Fruit fly (Drosophila melanogaster) whole organism, embryonic: ENCODE data around the gene rogdi.

Experiments
- Atf-2 ChIP-seq: fragments of 200-800 bp; sonication (Bioruptor generic); optimal IDR thresholded peaks from 2 replicates; lab custom pipeline; 2016; ENCODE audit warnings: missing biosample characterization, missing genetic modification characterization
- Bgb ChIP-seq: fragments of 200-800 bp; sonication (Bioruptor generic); IDR thresholded peaks from 2 replicates; pipeline ENCODE4 v1.3.6; 2022; ENCODE audit warnings: missing biosample characterization, missing genetic modification characterization; ENCODE audit not compliant: partially characterized antibody
- CG10321 ChIP-seq: fragments of 200-800 bp; sonication (Bioruptor generic); IDR thresholded peaks from 2 replicates; pipeline ENCODE4 v1.3.6; 2022; ENCODE audit warnings: missing biosample characterization, missing genetic modification characterization
- CG10654 ChIP-seq: fragments of 200-800 bp; sonication (Bioruptor generic); optimal IDR thresholded peaks from 2 replicates; lab custom pipeline; 2016; ENCODE audit warnings: missing biosample characterization, missing genetic modification characterization
- CG11560 ChIP-seq: fragments of 200-800 bp; sonication (Bioruptor generic); IDR thresholded peaks from 3 replicates; pipeline ENCODE4 v1.3.6; 2022; ENCODE audit warnings: missing biosample characterization, missing genetic modification characterization
- CG12104 ChIP-seq: fragments of 200-800 bp; sonication (Bioruptor generic); optimal IDR thresholded peaks from 3 replicates; lab custom pipeline; 2016; ENCODE audit warnings: missing biosample characterization, missing genetic modification characterization
- CG13775 ChIP-seq: fragments of 200-800 bp; sonication (Bioruptor generic); optimal IDR thresholded peaks from 3 replicates; lab custom pipeline; 2017; ENCODE audit warnings: missing biosample characterization, mild to moderate bottlenecking, missing genetic modification characterization
- CG1647 ChIP-seq: fragments of 200-800 bp; sonication (Bioruptor generic); optimal IDR thresholded peaks from 3 replicates; lab custom pipeline; 2016; ENCODE audit warnings: missing biosample characterization, missing genetic modification characterization
- CG16813 ChIP-seq: fragments of 200-800 bp; sonication (Bioruptor generic); IDR thresholded peaks from 3 replicates; pipeline ENCODE4 v1.3.6; 2022; ENCODE audit warnings: missing biosample characterization, missing genetic modification characterization; ENCODE audit not compliant: partially characterized antibody
- CG17361 ChIP-seq: fragments of 200-800 bp; sonication (Bioruptor generic); IDR thresholded peaks from 3 replicates; pipeline ENCODE4 v1.3.6; 2022; ENCODE audit warnings: missing biosample characterization, missing genetic modification characterization
- CG17385 ChIP-seq: fragments of 200-800 bp; sonication (Bioruptor generic); optimal IDR thresholded peaks from 3 replicates; lab custom pipeline; 2018; ENCODE audit warnings: missing biosample characterization, mild to moderate bottlenecking, missing genetic modification characterization
- CG18619 ChIP-seq: fragments of 200-800 bp; sonication (Bioruptor generic); optimal IDR thresholded peaks from 3 replicates; lab custom pipeline; 2017; ENCODE audit warnings: missing biosample characterization, mild to moderate bottlenecking, missing genetic modification characterization
- CG2116 ChIP-seq: fragments of 200-800 bp; sonication (Bioruptor generic); optimal IDR thresholded peaks from 3 replicates; lab custom pipeline; 2018; ENCODE audit warnings: missing biosample characterization, mild to moderate bottlenecking, missing genetic modification characterization
- CG30020 ChIP-seq: fragments of 200-800 bp; optimal IDR thresholded peaks from 2 replicates; lab custom pipeline; 2019; ENCODE audit warnings: missing biosample characterization, mild to moderate bottlenecking, missing genetic modification characterization, moderate library complexity
- CG3726 ChIP-seq: fragments of 200-800 bp; sonication (Bioruptor generic); IDR thresholded peaks from 3 replicates; pipeline ENCODE4, ENCODE4 v1.3.6; 2022; ENCODE audit warnings: missing biosample characterization, missing genetic modification characterization
- CG4820 ChIP-seq: fragments of 200-800 bp; sonication (Bioruptor generic); optimal IDR thresholded peaks from 3 replicates; lab custom pipeline; 2016; ENCODE audit warnings: missing biosample characterization, missing genetic modification characterization
- CG6272 ChIP-seq: fragments of 200-800 bp; sonication (Bioruptor generic); IDR thresholded peaks from 2 replicates; pipeline ENCODE4 v1.3.6; 2022; ENCODE audit warnings: missing biosample characterization, missing genetic modification characterization
- CG6791 ChIP-seq: fragments of 200-800 bp; sonication (Bioruptor generic); IDR thresholded peaks from 3 replicates; pipeline ENCODE4 v1.3.6; 2022; ENCODE audit warnings: missing biosample characterization, missing genetic modification characterization; ENCODE audit not compliant: partially characterized antibody
- CG9727 ChIP-seq: fragments of 200-800 bp; sonication (Bioruptor generic); optimal IDR thresholded peaks from 3 replicates; lab custom pipeline; 2017; ENCODE audit warnings: missing biosample characterization, mild to moderate bottlenecking, missing genetic modification characterization
- CG9876 ChIP-seq: fragments of 200-800 bp; sonication (Bioruptor generic); optimal IDR thresholded peaks from 2 replicates; lab custom pipeline; 2016; ENCODE audit warnings: missing biosample characterization, missing genetic modification characterization
- CHES-1-like ChIP-seq: fragments of 200-800 bp; sonication (Bioruptor generic); optimal IDR thresholded peaks from 2 replicates; lab custom pipeline; 2016; ENCODE audit warnings: missing biosample characterization, missing genetic modification characterization
- Dfd ChIP-seq, 2 experiments: fragments of >200 bp; optimal IDR thresholded peaks; 2 replicates each; lab custom pipeline; 2017; ENCODE audit warnings: missing biosample characterization in 2 of 2, missing genetic modification characterization in 2 of 2
- Doc2 ChIP-seq: fragments of 200-800 bp; sonication (Bioruptor generic); IDR thresholded peaks from 2 replicates; pipeline ENCODE4 v1.3.6; 2022; ENCODE audit warnings: missing biosample characterization, missing genetic modification characterization
- Doc3 ChIP-seq: fragments of 200-800 bp; sonication (Bioruptor generic); IDR thresholded peaks from 3 replicates; pipeline ENCODE4 v1.3.6; 2022; ENCODE audit warnings: missing biosample characterization, missing genetic modification characterization; ENCODE audit not compliant: partially characterized antibody
- Dp ChIP-seq: fragments of 200-800 bp; sonication (Bioruptor generic); optimal IDR thresholded peaks from 2 replicates; lab custom pipeline; 2018; ENCODE audit warnings: missing biosample characterization, mild to moderate bottlenecking, missing genetic modification characterization, moderate library complexity
- Dref ChIP-seq: fragments of 200-800 bp; sonication (Bioruptor generic); IDR thresholded peaks from 2 replicates; pipeline ENCODE4 v1.3.6; 2022; ENCODE audit warnings: missing biosample characterization, missing genetic modification characterization
- E2f2 ChIP-seq: fragments of 200-800 bp; sonication (Bioruptor generic); IDR thresholded peaks from 2 replicates; pipeline ENCODE4 v1.3.6; 2022; ENCODE audit warnings: missing biosample characterization, missing genetic modification characterization
- Gsc ChIP-seq: fragments of 200-800 bp; sonication (Bioruptor generic); IDR thresholded peaks from 2 replicates; pipeline ENCODE4 v1.3.6; 2022; ENCODE audit warnings: missing biosample characterization, missing genetic modification characterization
- H2.0 ChIP-seq: fragments of 200-800 bp; sonication (Bioruptor generic); IDR thresholded peaks from 2 replicates; pipeline ENCODE4 v1.3.6; 2022; ENCODE audit warnings: missing biosample characterization, missing genetic modification characterization
- Lhr ChIP-seq: fragments of 200-800 bp; sonication (Bioruptor generic); optimal IDR thresholded peaks from 3 replicates; lab custom pipeline; 2017; ENCODE audit warnings: mild to moderate bottlenecking, missing biosample characterization, missing genetic modification reagents, missing genetic modification characterization
- Lim3 ChIP-seq: fragments of 200-800 bp; sonication (Bioruptor generic); IDR thresholded peaks from 2 replicates; pipeline ENCODE4 v1.3.6; 2022; ENCODE audit warnings: missing biosample characterization, missing genetic modification characterization
- Scr ChIP-seq: fragments of 200-800 bp; sonication (Bioruptor generic); IDR thresholded peaks from 2 replicates; pipeline ENCODE4 v1.3.6; 2022; ENCODE audit warnings: missing biosample characterization, missing genetic modification characterization; ENCODE audit not compliant: partially characterized antibody
- Side ChIP-seq: fragments of 200-800 bp; sonication (Bioruptor generic); optimal IDR thresholded peaks from 2 replicates; lab custom pipeline; 2016; ENCODE audit warnings: missing biosample characterization, missing genetic modification characterization
- Sox100B ChIP-seq: fragments of 200-800 bp; sonication (Bioruptor generic); optimal IDR thresholded peaks from 3 replicates; lab custom pipeline; 2018; ENCODE audit warnings: missing biosample characterization, mild to moderate bottlenecking, missing genetic modification characterization
- Ssrp ChIP-seq: fragments of 200-800 bp; sonication (Bioruptor generic); optimal IDR thresholded peaks from 2 replicates; lab custom pipeline; 2018; ENCODE audit warnings: missing biosample characterization, mild to moderate bottlenecking, missing genetic modification characterization, moderate library complexity
- abd-A ChIP-seq: fragments of 200-800 bp; sonication (Bioruptor generic); optimal IDR thresholded peaks from 3 replicates; lab custom pipeline; 2019; ENCODE audit warnings: missing biosample characterization, mild to moderate bottlenecking, missing genetic modification characterization, moderate library complexity
- amos ChIP-seq: fragments of 200-800 bp; sonication (Bioruptor generic); IDR thresholded peaks from 2 replicates; pipeline ENCODE4 v1.3.6; 2022; ENCODE audit warnings: missing biosample characterization, missing genetic modification characterization; ENCODE audit not compliant: partially characterized antibody
- ara ChIP-seq: fragments of 200-800 bp; sonication (Bioruptor generic); IDR thresholded peaks from 2 replicates; pipeline ENCODE4 v1.3.6; 2022; ENCODE audit warnings: missing biosample characterization, missing genetic modification characterization
- ato ChIP-seq: fragments of 200-800 bp; sonication (Bioruptor generic); IDR thresholded peaks from 2 replicates; pipeline ENCODE4 v1.3.6; 2022; ENCODE audit warnings: missing biosample characterization, missing genetic modification characterization; ENCODE audit not compliant: partially characterized antibody
- chn ChIP-seq: fragments of 200-800 bp; sonication (Bioruptor generic); optimal IDR thresholded peaks from 2 replicates; lab custom pipeline; 2016; ENCODE audit warnings: missing biosample characterization, missing genetic modification characterization
- hbn ChIP-seq: fragments of 200-800 bp; sonication (Bioruptor generic); IDR thresholded peaks from 2 replicates; pipeline ENCODE4 v1.3.6; 2022; ENCODE audit warnings: missing biosample characterization, missing genetic modification characterization; ENCODE audit not compliant: partially characterized antibody
- her ChIP-seq: fragments of 200-800 bp; sonication (Bioruptor generic); optimal IDR thresholded peaks from 2 replicates; lab custom pipeline; 2016; ENCODE audit warnings: missing biosample characterization, missing genetic modification characterization
- oc ChIP-seq: fragments of 200-800 bp; sonication (Bioruptor generic); optimal IDR thresholded peaks from 2 replicates; lab custom pipeline; 2018; ENCODE audit warnings: missing biosample characterization, mild to moderate bottlenecking, missing genetic modification characterization, moderate library complexity
- peb ChIP-seq: fragments of 200-800 bp; sonication (Bioruptor generic); IDR thresholded peaks from 2 replicates; pipeline ENCODE4 v1.3.6; 2022; ENCODE audit warnings: missing biosample characterization, missing genetic modification characterization
- pzg ChIP-seq: fragments of 200-800 bp; sonication (Bioruptor generic); optimal IDR thresholded peaks from 3 replicates; lab custom pipeline; 2018; ENCODE audit warnings: missing biosample characterization, mild to moderate bottlenecking, missing genetic modification characterization, moderate library complexity
- schlank ChIP-seq: fragments of 200-800 bp; sonication (Bioruptor generic); optimal IDR thresholded peaks from 2 replicates; lab custom pipeline; 2018; ENCODE audit warnings: missing biosample characterization, mild to moderate bottlenecking, missing genetic modification characterization
- slp2 ChIP-seq: fragments of 200-800 bp; sonication (Bioruptor generic); optimal IDR thresholded peaks from 2 replicates; lab custom pipeline; 2016; ENCODE audit warnings: missing biosample characterization, missing genetic modification characterization
- sna ChIP-seq: fragments of 200-800 bp; sonication (Bioruptor generic); IDR thresholded peaks from 2 replicates; pipeline ENCODE4 v1.3.6; 2022; ENCODE audit warnings: missing biosample characterization, missing genetic modification characterization; ENCODE audit not compliant: partially characterized antibody
- sr ChIP-seq: fragments of 200-800 bp; sonication (Bioruptor generic); IDR thresholded peaks from 3 replicates; pipeline ENCODE4 v1.3.6; 2022; ENCODE audit warnings: missing biosample characterization, missing genetic modification characterization
- tna ChIP-seq: fragments of 200-800 bp; sonication (Bioruptor generic); IDR thresholded peaks from 2 replicates; pipeline ENCODE4 v1.3.6; 2022; ENCODE audit warnings: missing biosample characterization, missing genetic modification characterization; ENCODE audit not compliant: partially characterized antibody
- vvl ChIP-seq: fragments of 200-800 bp; sonication (Bioruptor generic); IDR thresholded peaks from 2 replicates; pipeline ENCODE4 v1.3.6; 2022; ENCODE audit warnings: missing biosample characterization, missing genetic modification characterization

rogdi gene

DNA sequence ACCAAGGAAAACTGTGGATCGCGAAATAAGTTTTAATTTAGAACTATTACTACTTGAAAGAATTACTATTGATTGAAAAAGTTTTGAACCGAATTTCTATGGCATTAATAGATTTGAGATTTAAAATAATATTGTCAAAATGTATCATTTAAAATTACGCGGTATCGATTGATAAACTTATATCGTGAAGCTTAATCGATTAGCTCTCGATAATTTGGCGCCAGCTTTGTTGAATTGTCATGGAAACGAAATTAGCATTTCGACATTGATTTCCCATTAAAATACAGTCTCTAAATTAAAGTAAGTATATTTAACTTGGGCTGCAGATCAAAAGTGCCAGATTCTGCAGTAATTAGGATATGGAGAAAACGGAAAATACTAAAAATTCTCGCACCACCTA is 22.0 kb upstream of the rogdi start, which contains the start of gene CG7730 (continued):
- TF ChIP-seq slp2 (GFP tag; lab: Kevin White, UChicago) (no peak), CG17361 (no peak), CG9876 (GFP tag; lab: Kevin White, UChicago) (no peak), vvl (GFP tag; lab: Robert Waterston, UW) (no peak), Side (no peak), CG6272 (no peak), Dref (peak; percentile 61), Gsc (no peak), oc (tag; lab: Kevin White, UChicago) (no peak), Lhr (GFP tag; lab: Kevin White, UChicago) (no peak), Sox100B (GFP tag; lab: Kevin White, UChicago) (no peak), CG1647 (no peak), her (no peak), CG11560 (no peak), Scr (GFP tag; lab: Robert Waterston, UW) (peak; percentile 60), Lim3 (GFP tag; lab: Robert Waterston, UW) (no peak), CG6791 (GFP tag; lab: Robert Waterston, UW) (peak; percentile 75), Doc2 (GFP tag; lab: Robert Waterston, UW) (no peak), CG17385 (GFP tag; lab: Kevin White, UChicago) (no peak), CG2116 (peak; percentile 29), CG3726 (no peak), CG16813 (GFP tag; lab: Robert Waterston, UW) (peak; percentile 40; the same call in 1 of the 3 replicates), CG13775 (GFP tag; lab: Kevin White, UChicago) (no peak), CHES-1-like (GFP tag; lab: Kevin White, UChicago) (no peak), CG30020 (tag; lab: Kevin White, UChicago) (no peak), ato (GFP tag; lab: Robert Waterston, UW) (peak; percentile 16; the same call in 1 of the 2 replicates), hbn (GFP tag; lab: Robert Waterston, UW) (peak; percentile 58; the same call in 1 of the 2 replicates), E2f2 (peak; percentile 86), CG10654 (GFP tag; lab: Kevin White, UChicago) (no peak), Doc3 (GFP tag; lab: Robert Waterston, UW) (no peak), schlank (no peak), CG4820 (GFP tag; lab: Kevin White, UChicago) (no peak), CG9727 (GFP tag; lab: Kevin White, UChicago) (no peak), CG12104 (GFP tag; lab: Kevin White, UChicago) (no peak), H2.0 (GFP tag; lab: Robert Waterston, UW) (no peak), CG10321 (GFP tag; lab: Robert Waterston, UW) (no peak), Bgb (GFP tag; lab: Robert Waterston, UW) (peak; percentile 55; the same call in 1 of the 2 replicates), Ssrp (tag; lab: Kevin White, UChicago) (no peak), Atf-2 (GFP tag; lab: Kevin White, UChicago) (no peak), peb (GFP tag; lab: Robert Waterston, UW) (no peak), abd-A (tag; lab: Kevin White, UChicago) (no peak), sna (GFP tag; lab: Robert Waterston, UW) (0 out of 2 replicates have a peak, but pooled peaks have one; percentile 50), pzg (GFP tag; lab: Kevin White, UChicago) (peak; percentile 2), tna (GFP tag; lab: Robert Waterston, UW) (peak; percentile 71), Dp (GFP tag; lab: Kevin White, UChicago) (peak; percentile 81), Dfd (GFP tag; optimal IDR thresholded peaks at IDR 0.05; lab: Kevin White, UChicago) (no peak), CG18619 (GFP tag; lab: Kevin White, UChicago) (no peak), amos (GFP tag; lab: Robert Waterston, UW) (peak; percentile 47; the same call in 1 of the 2 replicates), chn (GFP tag; lab: Kevin White, UChicago) (no peak), ara (GFP tag; lab: Robert Waterston, UW) (no peak), sr (GFP tag; lab: Robert Waterston, UW) (no peak)
